Fruit fly (Drosophila melanogaster): ENCODE results near the gene CG1835.

The CG1835 gene

DNA sequence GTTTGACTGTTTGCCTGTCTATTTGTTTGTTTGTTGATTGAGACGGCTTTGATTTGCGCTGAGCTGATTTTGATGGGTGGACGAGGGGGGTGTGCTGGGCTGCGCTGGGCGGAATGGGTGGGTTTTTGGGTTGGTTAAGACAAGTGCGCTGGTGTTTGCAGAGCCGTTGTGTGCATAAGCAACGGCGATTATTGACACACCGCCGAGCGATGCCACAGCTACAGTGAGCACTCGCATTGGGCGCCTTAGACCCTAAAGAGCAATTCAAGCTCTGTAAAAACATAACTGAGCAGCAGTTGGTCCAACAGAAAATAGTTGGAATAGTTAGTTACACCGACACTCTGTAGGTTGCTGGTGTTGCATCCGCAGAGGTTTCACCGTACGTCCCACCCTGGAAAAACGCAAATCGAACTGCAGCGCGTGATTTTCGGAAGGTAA lies 6.7 kb upstream of the CG1835 start (continued):
- TF ChIP-seq MTF-1 (GFP tag; optimal IDR thresholded peaks at IDR 0.05; ENCODE audit: borderline replicate concordance) (peak; percentile 57), Max (GFP tag; optimal IDR thresholded peaks at IDR 0.05) (peak; percentile 43), CG9437 (GFP tag; optimal IDR thresholded peaks at IDR 0.05) (peak; percentile 13), Dref (GFP tag; IDR thresholded peaks at IDR 0.05) (0 out of 2 replicates have a peak, but pooled peaks have one; percentile 14), CG10979 (tag; optimal IDR thresholded peaks at IDR 0.05) (peak; percentile 74), Xrp1 (GFP tag; IDR thresholded peaks at IDR 0.05) (peak; percentile 90), CG17568 (GFP tag; optimal IDR thresholded peaks at IDR 0.05) (peak; percentile 63), toy (GFP tag; IDR thresholded peaks at IDR 0.05) (no peak), CG1792 (GFP tag; optimal IDR thresholded peaks at IDR 0.05) (peak; percentile 85), peb (GFP tag; IDR thresholded peaks at IDR 0.05) (peak; percentile 67), chif (GFP tag; optimal IDR thresholded peaks at IDR 0.05) (peak; percentile 81 to 84), Awh (GFP tag; IDR thresholded peaks at IDR 0.05) (peak; percentile 88), stwl (tag; optimal IDR thresholded peaks at IDR 0.05) (peak; percentile 11), NK7.1 (GFP tag; optimal IDR thresholded peaks at IDR 0.05) (peak; percentile 77), CG12769 (tag; optimal IDR thresholded peaks at IDR 0.05) (peak; percentile 60), CG13424 (tag; optimal IDR thresholded peaks at IDR 0.05) (peak; percentile 73), Taf1 (GFP tag; IDR thresholded peaks at IDR 0.05) (peak; percentile 24; the same call in 1 of the 2 replicates), Dip2 (GFP tag; IDR thresholded peaks at IDR 0.05) (no peak), vfl (GFP tag; optimal IDR thresholded peaks at IDR 0.05) (no peak), mld (GFP tag; IDR thresholded peaks at IDR 0.05; ENCODE audit: partially characterized antibody) (no peak), CG12236 (GFP tag; optimal IDR thresholded peaks at IDR 0.05) (peak; percentile 74), CG18619 (GFP tag; optimal IDR thresholded peaks at IDR 0.05) (peak; percentile 75), Deaf1 (tag; optimal IDR thresholded peaks at IDR 0.05) (peak; percentile 6), CG6683 (GFP tag; optimal IDR thresholded peaks at IDR 0.05) (peak; percentile 23), Blimp-1 (GFP tag; optimal IDR thresholded peaks at IDR 0.05) (peak; percentile 75), shn (GFP tag; optimal IDR thresholded peaks at IDR 0.05) (peak; percentile 45), Abd-B (GFP tag; optimal IDR thresholded peaks at IDR 0.05) (peak; percentile 52), CG43689 (GFP tag; IDR thresholded peaks at IDR 0.05) (peak; percentile 50), Optix (GFP tag; IDR thresholded peaks at IDR 0.05) (peak; percentile 86), Dip3 (GFP tag; optimal IDR thresholded peaks at IDR 0.05) (peak; percentile 6), p53 (GFP tag; optimal IDR thresholded peaks at IDR 0.05) (peak; percentile 69), Sry-β (GFP tag; optimal IDR thresholded peaks at IDR 0.05) (peak; percentile 34), ap (GFP tag; IDR thresholded peaks at IDR 0.05) (peak; percentile 83), CG11398 (GFP tag; optimal IDR thresholded peaks at IDR 0.05) (peak; percentile 79), Ets65A (GFP tag) (peak; percentile 97), CG34422 (GFP tag; IDR thresholded peaks at IDR 0.05) (peak; percentile 91), ato (GFP tag; IDR thresholded peaks at IDR 0.05; ENCODE audit: partially characterized antibody) (no peak), da (GFP tag; optimal IDR thresholded peaks at IDR 0.05) (peak; percentile 74), CG14965 (GFP tag; optimal IDR thresholded peaks at IDR 0.05; ENCODE audit: borderline replicate concordance) (peak; percentile 80), esg (GFP tag; conservative IDR thresholded peaks at IDR 0.05) (peak; percentile 74), CG7987 (GFP tag; optimal IDR thresholded peaks at IDR 0.05) (peak; percentile 57), CG2712 (tag; optimal IDR thresholded peaks at IDR 0.05) (peak; percentile 75), Hey (tag; optimal IDR thresholded peaks at IDR 0.05) (peak; percentile 63), al (GFP tag; IDR thresholded peaks at IDR 0.05) (no peak), ab (GFP tag; optimal IDR thresholded peaks at IDR 0.05) (no peak), CG17361 (GFP tag; IDR thresholded peaks at IDR 0.05) (peak; percentile 74), maf-S (GFP tag; optimal IDR thresholded peaks at IDR 0.05) (peak; percentile 51), Hr3 (GFP tag; optimal IDR thresholded peaks at IDR 0.05) (peak; percentile 66), CG2129 (GFP tag; IDR thresholded peaks at IDR 0.05; ENCODE audit: partially characterized antibody) (no peak), CG7839 (tag; optimal IDR thresholded peaks at IDR 0.05) (peak; percentile 74), Atf6 (GFP tag; IDR thresholded peaks at IDR 0.05) (peak; percentile 57; the same call in 1 of the 2 replicates)
